Worm (Caenorhabditis elegans): ENCODE results near the gene ugt-44.

ce11 chrIV:10482585-10482984 lies 13.0 kb downstream of the ugt-44 start:
- TF ChIP-seq spr-1 (tag; optimal IDR thresholded peaks at IDR 0.05) (no peak), ama-1 (optimal IDR thresholded peaks at IDR 0.05) (no peak), unc-39 (tag; optimal IDR thresholded peaks at IDR 0.05) (no peak), skn-1 (tag; optimal IDR thresholded peaks at IDR 0.05) (no peak)

Measured in whole organism, L4 larva.